Fruit fly (Drosophila melanogaster) whole organism, embryonic: ENCODE results near the gene SoxN.

Source experiments
- Asciz ChIP-seq: fragments of 200-800 bp; sonication (Bioruptor generic); optimal IDR thresholded peaks from 2 replicates; lab custom pipeline; 2017; ENCODE audit warnings: missing biosample characterization, mild to moderate bottlenecking, missing genetic modification characterization, missing genetic modification reagents
- Awh ChIP-seq: fragments of 200-800 bp; sonication (Bioruptor generic); IDR thresholded peaks from 2 replicates; pipeline ENCODE4, ENCODE4 v1.3.6; 2022; ENCODE audit warnings: missing biosample characterization, missing genetic modification characterization
- B-H1 ChIP-seq: fragments of 200-800 bp; sonication (Bioruptor generic); IDR thresholded peaks from 3 replicates; pipeline ENCODE4 v1.3.6; 2022; ENCODE audit warnings: missing biosample characterization, missing genetic modification characterization
- C15 ChIP-seq: fragments of 200-800 bp; sonication (Bioruptor generic); IDR thresholded peaks from 3 replicates; pipeline ENCODE4 v1.3.6; 2022; ENCODE audit warnings: missing biosample characterization, missing genetic modification characterization
- CG11723 ChIP-seq: fragments of 200-800 bp; sonication (Bioruptor generic); optimal IDR thresholded peaks from 2 replicates; lab custom pipeline; 2017; ENCODE audit warnings: missing biosample characterization, mild to moderate bottlenecking, missing genetic modification characterization
- CG12155 ChIP-seq: fragments of 200-800 bp; sonication (Bioruptor generic); optimal IDR thresholded peaks from 3 replicates; lab custom pipeline; 2016; ENCODE audit warnings: missing biosample characterization, missing genetic modification characterization
- CG12219 ChIP-seq: fragments of 200-800 bp; sonication (Bioruptor generic); optimal IDR thresholded peaks from 3 replicates; lab custom pipeline; 2018; ENCODE audit warnings: missing biosample characterization, mild to moderate bottlenecking, missing genetic modification characterization
- CG14441 ChIP-seq: fragments of 200-800 bp; sonication (Bioruptor generic); IDR thresholded peaks from 2 replicates; pipeline ENCODE4 v1.3.6; 2022; ENCODE audit warnings: missing biosample characterization, missing genetic modification characterization
- CG14710 ChIP-seq: fragments of 200-800 bp; sonication (Bioruptor generic); optimal IDR thresholded peaks from 3 replicates; lab custom pipeline; 2019; ENCODE audit warnings: missing biosample characterization, mild to moderate bottlenecking, missing genetic modification characterization, moderate library complexity
- CG1529 ChIP-seq: fragments of 200-800 bp; sonication (Bioruptor generic); optimal IDR thresholded peaks from 3 replicates; lab custom pipeline; 2018; ENCODE audit warnings: missing biosample characterization, missing genetic modification characterization
- CG15514 ChIP-seq: fragments of 200-800 bp; sonication (Bioruptor generic); optimal IDR thresholded peaks from 3 replicates; lab custom pipeline; 2017; ENCODE audit warnings: missing biosample characterization, missing genetic modification characterization, mild to moderate bottlenecking, moderate library complexity, missing genetic modification reagents
- CG1603 ChIP-seq: fragments of 200-800 bp; sonication (Bioruptor generic); optimal IDR thresholded peaks from 2 replicates; lab custom pipeline; 2019; ENCODE audit warnings: missing biosample characterization, mild to moderate bottlenecking, missing genetic modification characterization, moderate library complexity
- CG2116 ChIP-seq: fragments of 200-800 bp; sonication (Bioruptor generic); optimal IDR thresholded peaks from 3 replicates; lab custom pipeline; 2018; ENCODE audit warnings: missing biosample characterization, mild to moderate bottlenecking, missing genetic modification characterization
- CG3281 ChIP-seq: fragments of 200-800 bp; sonication (Bioruptor generic); optimal IDR thresholded peaks from 3 replicates; lab custom pipeline; 2017; ENCODE audit warnings: missing biosample characterization, mild to moderate bottlenecking, missing genetic modification characterization
- CG34224 ChIP-seq: fragments of 200-800 bp; sonication (Bioruptor generic); IDR thresholded peaks from 3 replicates; pipeline ENCODE4 v1.3.6; 2022; ENCODE audit warnings: missing biosample characterization, missing genetic modification characterization; ENCODE audit not compliant: partially characterized antibody
- CG4707 ChIP-seq: fragments of 200-800 bp; sonication (Bioruptor generic); optimal IDR thresholded peaks from 2 replicates; lab custom pipeline; 2018; ENCODE audit warnings: missing biosample characterization, mild to moderate bottlenecking, missing genetic modification characterization, moderate library complexity
- CG6683 ChIP-seq: fragments of 200-800 bp; sonication (Bioruptor generic); optimal IDR thresholded peaks from 2 replicates; lab custom pipeline; 2017; ENCODE audit warnings: missing biosample characterization, mild to moderate bottlenecking, missing genetic modification characterization, missing genetic modification reagents
- CG7786 ChIP-seq: fragments of 200-800 bp; sonication (Bioruptor generic); optimal IDR thresholded peaks from 2 replicates; lab custom pipeline; 2016; ENCODE audit warnings: missing biosample characterization, missing genetic modification characterization
- CG8290 ChIP-seq, 3 experiments: fragments of 200-800 bp; sonication (Bioruptor generic); optimal IDR thresholded peaks; 2 replicates each; lab custom pipeline; 2016 to 2019; ENCODE audit warnings: missing biosample characterization in 3 of 3, missing genetic modification characterization in 3 of 3, mild to moderate bottlenecking in 2 of 3, moderate library complexity in 1 of 3
- CG8924 ChIP-seq: fragments of 200-800 bp; optimal IDR thresholded peaks from 3 replicates; lab custom pipeline; 2019; ENCODE audit warnings: missing biosample characterization, mild to moderate bottlenecking, missing genetic modification characterization, moderate library complexity
- Camta ChIP-seq: fragments of 200-800 bp; sonication (Bioruptor generic); optimal IDR thresholded peaks from 2 replicates; lab custom pipeline; 2016; ENCODE audit warnings: missing biosample characterization, missing genetic modification characterization
- D19A ChIP-seq: fragments of 200-800 bp; optimal IDR thresholded peaks from 3 replicates; lab custom pipeline; 2019; ENCODE audit warnings: missing biosample characterization, mild to moderate bottlenecking, missing genetic modification characterization, moderate library complexity
- Dad ChIP-seq: fragments of 200-800 bp; sonication (Bioruptor generic); optimal IDR thresholded peaks from 3 replicates; lab custom pipeline; 2016; ENCODE audit warnings: missing biosample characterization, missing genetic modification characterization
- HLH54F ChIP-seq: fragments of 200-800 bp; sonication (Bioruptor generic); optimal IDR thresholded peaks from 3 replicates; lab custom pipeline; 2016; ENCODE audit warnings: missing biosample characterization, missing genetic modification characterization
- Hey ChIP-seq: fragments of 200-800 bp; sonication (Bioruptor generic); optimal IDR thresholded peaks from 3 replicates; lab custom pipeline; 2018; ENCODE audit warnings: missing biosample characterization, mild to moderate bottlenecking, missing genetic modification characterization
- Hr51 ChIP-seq, 2 experiments: fragments of 200-800 bp; sonication (Bioruptor generic); optimal IDR thresholded peaks; 2 replicates in 1 of 2; 3 replicates in 1 of 2; lab custom pipeline; 2016 to 2018; ENCODE audit warnings: missing biosample characterization in 2 of 2, missing genetic modification characterization in 2 of 2, mild to moderate bottlenecking in 1 of 2, moderate library complexity in 1 of 2
- Jarid2 ChIP-seq: fragments of 200-800 bp; sonication (Bioruptor generic); optimal IDR thresholded peaks from 3 replicates; lab custom pipeline; 2017; ENCODE audit warnings: mild to moderate bottlenecking, missing biosample characterization, missing genetic modification reagents, missing genetic modification characterization
- Oli ChIP-seq: fragments of 200-800 bp; sonication (Bioruptor generic); optimal IDR thresholded peaks from 2 replicates; lab custom pipeline; 2018; ENCODE audit warnings: missing biosample characterization, mild to moderate bottlenecking, missing genetic modification characterization, moderate library complexity
- Sin3A ChIP-seq: fragments of >200 bp; optimal IDR thresholded peaks from 2 replicates; lab custom pipeline; 2018
- Sox100B ChIP-seq: fragments of 200-800 bp; sonication (Bioruptor generic); optimal IDR thresholded peaks from 3 replicates; lab custom pipeline; 2018; ENCODE audit warnings: missing biosample characterization, mild to moderate bottlenecking, missing genetic modification characterization
- Sry-δ ChIP-seq: fragments of 200-800 bp; sonication (Bioruptor generic); optimal IDR thresholded peaks from 2 replicates; lab custom pipeline; 2016; ENCODE audit warnings: missing biosample characterization, missing genetic modification characterization
- ato ChIP-seq: fragments of 200-800 bp; sonication (Bioruptor generic); IDR thresholded peaks from 2 replicates; pipeline ENCODE4 v1.3.6; 2022; ENCODE audit warnings: missing biosample characterization, missing genetic modification characterization; ENCODE audit not compliant: partially characterized antibody
- bsh ChIP-seq, 2 experiments: fragments of 200-800 bp; sonication (Bioruptor generic); optimal IDR thresholded peaks; 2 replicates each; lab custom pipeline; 2017 to 2018; ENCODE audit warnings: mild to moderate bottlenecking in 2 of 2, missing biosample characterization in 2 of 2, missing genetic modification characterization in 2 of 2, moderate library complexity in 1 of 2
- caup ChIP-seq: fragments of 200-800 bp; sonication (Bioruptor generic); optimal IDR thresholded peaks from 3 replicates; lab custom pipeline; 2017; ENCODE audit warnings: missing biosample characterization, mild to moderate bottlenecking, missing genetic modification characterization, moderate library complexity; ENCODE audit not compliant: severe bottlenecking
- esg ChIP-seq: fragments of 200-800 bp; sonication (Bioruptor generic); conservative IDR thresholded peaks from 2 replicates; pipeline ENCODE4 v1.3.6; 2022; ENCODE audit warnings: missing biosample characterization, missing genetic modification characterization
- kni ChIP-seq: fragments of 200-800 bp; sonication (Bioruptor generic); optimal IDR thresholded peaks from 3 replicates; lab custom pipeline; 2017; ENCODE audit warnings: mild to moderate bottlenecking, missing biosample characterization, missing genetic modification reagents, missing genetic modification characterization
- maf-S ChIP-seq: fragments of 200-800 bp; sonication (Bioruptor generic); optimal IDR thresholded peaks from 2 replicates; lab custom pipeline; 2016; ENCODE audit warnings: missing biosample characterization, missing genetic modification characterization
- mirr ChIP-seq: fragments of 200-800 bp; sonication (Bioruptor generic); optimal IDR thresholded peaks from 3 replicates; lab custom pipeline; 2018; ENCODE audit warnings: missing biosample characterization, mild to moderate bottlenecking, missing genetic modification characterization
- onecut ChIP-seq: fragments of 200-800 bp; sonication (Bioruptor generic); IDR thresholded peaks from 2 replicates; pipeline ENCODE4 v1.3.6; 2022; ENCODE audit warnings: missing biosample characterization, missing genetic modification characterization
- org-1 ChIP-seq: fragments of 200-800 bp; sonication (Bioruptor generic); optimal IDR thresholded peaks from 2 replicates; lab custom pipeline; 2017; ENCODE audit warnings: missing biosample characterization, missing genetic modification characterization
- pb ChIP-seq: fragments of 200-800 bp; sonication (Bioruptor generic); optimal IDR thresholded peaks from 3 replicates; lab custom pipeline; 2016; ENCODE audit warnings: missing biosample characterization, missing genetic modification characterization
- pita ChIP-seq: fragments of 200-800 bp; sonication (Bioruptor generic); optimal IDR thresholded peaks from 2 replicates; lab custom pipeline; 2017; ENCODE audit warnings: missing biosample characterization, mild to moderate bottlenecking, missing genetic modification characterization
- slbo ChIP-seq: fragments of 200-800 bp; sonication (Bioruptor generic); IDR thresholded peaks from 2 replicates; pipeline ENCODE4 v1.3.6; 2022; ENCODE audit warnings: missing biosample characterization, missing genetic modification characterization
- so ChIP-seq: fragments of 200-800 bp; sonication (Bioruptor generic); IDR thresholded peaks from 3 replicates; pipeline ENCODE4 v1.3.6; 2022; ENCODE audit warnings: missing biosample characterization, missing genetic modification characterization
- stwl ChIP-seq: fragments of 200-800 bp; sonication (Bioruptor generic); optimal IDR thresholded peaks from 3 replicates; lab custom pipeline; 2018; ENCODE audit warnings: missing biosample characterization, mild to moderate bottlenecking, missing genetic modification characterization, moderate library complexity
- tap ChIP-seq: fragments of 200-800 bp; optimal IDR thresholded peaks from 3 replicates; lab custom pipeline; 2019; ENCODE audit warnings: missing biosample characterization, mild to moderate bottlenecking, missing genetic modification characterization, moderate library complexity
- tll ChIP-seq, 2 experiments: fragments of 200-800 bp in 1 of 2; fragments of >200 bp in 1 of 2; sonication (Bioruptor generic) in 1 of 2; optimal IDR thresholded peaks; 2 replicates each; lab custom pipeline; 2017 to 2019; ENCODE audit warnings: missing biosample characterization in 2 of 2, missing genetic modification characterization in 2 of 2, mild to moderate bottlenecking in 1 of 2, moderate library complexity in 1 of 2
- trem ChIP-seq: fragments of 200-800 bp; optimal IDR thresholded peaks from 3 replicates; lab custom pipeline; 2019; ENCODE audit warnings: missing biosample characterization, mild to moderate bottlenecking, missing genetic modification characterization, moderate library complexity
- zen ChIP-seq: fragments of 200-800 bp; sonication (Bioruptor generic); optimal IDR thresholded peaks from 3 replicates; lab custom pipeline; 2018; ENCODE audit warnings: missing biosample characterization, mild to moderate bottlenecking, missing genetic modification characterization, moderate library complexity

Gene SoxN

dm6 chr2L:8852235-8852634, 26.8 kb downstream of the SoxN start (continued):
- TF ChIP-seq Sry-δ (GFP tag; lab: Kevin White, UChicago) (no peak), org-1 (peak; percentile 80), mirr (GFP tag; lab: Kevin White, UChicago) (peak; percentile 1), CG4707 (GFP tag; lab: Kevin White, UChicago) (peak; percentile 74), Hey (tag; lab: Kevin White, UChicago) (peak; percentile 76), Hr51 (GFP tag; optimal IDR thresholded peaks at IDR 0.05; lab: Kevin White, UChicago) (peak in 1 of 2 experiments; percentile 1), Oli (no peak), CG3281 (GFP tag; lab: Kevin White, UChicago) (peak; percentile 44), maf-S (peak; percentile 45), CG8924 (tag; lab: Kevin White, UChicago) (peak; percentile 77), HLH54F (GFP tag; lab: Kevin White, UChicago) (peak; percentile 18), Sin3A (no peak), esg (GFP tag; lab: Robert Waterston, UW) (no peak), pb (GFP tag; lab: Kevin White, UChicago) (peak; percentile 4), tap (peak; percentile 60), CG14441 (GFP tag; lab: Robert Waterston, UW) (no peak), slbo (no peak), trem (tag; lab: Kevin White, UChicago) (peak; percentile 70), Sox100B (GFP tag; lab: Kevin White, UChicago) (peak; percentile 66), CG34224 (no peak), C15 (GFP tag; lab: Robert Waterston, UW) (no peak), pita (no peak), zen (tag; lab: Kevin White, UChicago) (peak; percentile 64), CG1529 (GFP tag; lab: Kevin White, UChicago) (peak; percentile 74), CG14710 (tag; lab: Kevin White, UChicago) (peak; percentile 86), stwl (tag; lab: Kevin White, UChicago) (peak; percentile 35), tll (GFP tag; optimal IDR thresholded peaks at IDR 0.05; lab: Kevin White, UChicago) (peak in 1 of 2 experiments; percentile 95), CG1603 (peak; percentile 59), Camta (GFP tag; lab: Kevin White, UChicago) (peak; percentile 40), CG6683 (GFP tag; lab: Kevin White, UChicago) (peak; percentile 27), Dad (peak; percentile 34), CG11723 (GFP tag; lab: Kevin White, UChicago) (peak; percentile 56), so (GFP tag; lab: Robert Waterston, UW) (peak; percentile 76; the same call in 1 of the 3 replicates), CG2116 (GFP tag; lab: Kevin White, UChicago) (peak; percentile 62), Asciz (GFP tag; lab: Kevin White, UChicago) (peak; percentile 81), ato (GFP tag; lab: Robert Waterston, UW) (no peak), CG12219 (GFP tag; lab: Kevin White, UChicago) (peak; percentile 65), bsh (GFP tag; optimal IDR thresholded peaks at IDR 0.05; lab: Kevin White, UChicago) (peak in 1 of 2 experiments; percentile 68), Awh (peak; percentile 73; the same call in 1 of the 2 replicates), Jarid2 (GFP tag; lab: Kevin White, UChicago) (peak; percentile 62), CG12155 (GFP tag; lab: Kevin White, UChicago) (no peak), CG7786 (GFP tag; lab: Kevin White, UChicago) (peak; percentile 14), kni (GFP tag; lab: Kevin White, UChicago) (peak; percentile 95), caup (GFP tag; lab: Kevin White, UChicago) (peak; percentile 65), D19A (tag; lab: Kevin White, UChicago) (peak; percentile 60), B-H1 (no peak), CG8290 (GFP tag; optimal IDR thresholded peaks at IDR 0.05; lab: Kevin White, UChicago) (peak; percentile 59), CG8290 (tag; optimal IDR thresholded peaks at IDR 0.05; lab: Kevin White, UChicago) (peak in 1 of 2 experiments; percentile 89), CG15514 (peak; percentile 28), onecut (peak; percentile 67)
